Worm (Caenorhabditis elegans) whole organism, young adult: ENCODE results near the gene K05F1.14.

ENCODE experiments used
- D2030.7 ChIP-seq: fragments of 200-800 bp; sonication (Bioruptor generic); IDR thresholded peaks from 2 replicates; pipeline ENCODE4 v1.3.6; 2022; ENCODE audit warnings: missing genetic modification reagents, missing genetic modification characterization, missing compliant biosample characterization
- F22D6.2 ChIP-seq: sonication (generic microtip); optimal IDR thresholded peaks from 2 replicates; lab custom pipeline; 2016; ENCODE audit warnings: mild to moderate bottlenecking, missing genetic modification characterization, missing compliant biosample characterization
- F33H1.4 ChIP-seq: fragments of 200-800 bp; sonication (Bioruptor generic); IDR thresholded peaks from 2 replicates; pipeline ENCODE4 v1.3.6; 2022; ENCODE audit warnings: missing genetic modification reagents, missing genetic modification characterization, missing compliant biosample characterization
- F39B2.1 ChIP-seq: fragments of 200-800 bp; sonication (Bioruptor generic); IDR thresholded peaks from 2 replicates; pipeline ENCODE4 v1.3.6; 2022; ENCODE audit warnings: missing genetic modification reagents, missing genetic modification characterization, missing compliant biosample characterization
- F52B5.7 ChIP-seq: sonication (generic microtip); optimal IDR thresholded peaks from 2 replicates; lab custom pipeline; 2016; ENCODE audit warnings: mild to moderate bottlenecking, missing genetic modification characterization, missing compliant biosample characterization
- Y95B8A.8 ChIP-seq: fragments of 200-800 bp; sonication (Bioruptor generic); IDR thresholded peaks from 2 replicates; pipeline ENCODE4 v1.3.6; 2022; ENCODE audit warnings: missing genetic modification reagents, missing genetic modification characterization, missing compliant biosample characterization
- atf-7 ChIP-seq: sonication (generic microtip); optimal IDR thresholded peaks from 2 replicates; lab custom pipeline; 2017; ENCODE audit warnings: mild to moderate bottlenecking, missing genetic modification characterization, missing compliant biosample characterization
- attf-3 ChIP-seq: fragments of 200-800 bp; sonication (Bioruptor generic); conservative IDR thresholded peaks from 2 replicates; pipeline ENCODE4 v1.3.6; 2022; ENCODE audit warnings: missing genetic modification reagents, missing genetic modification characterization, missing compliant biosample characterization
- attf-5 ChIP-seq: fragments of 200-800 bp; sonication (Bioruptor generic); optimal IDR thresholded peaks from 2 replicates; lab custom pipeline; 2018; ENCODE audit warnings: mild to moderate bottlenecking, missing genetic modification characterization, missing compliant biosample characterization
- attf-6 ChIP-seq: fragments of 200-800 bp; sonication (Bioruptor generic); IDR thresholded peaks from 2 replicates; pipeline ENCODE4 v1.3.6; 2022; ENCODE audit warnings: missing genetic modification reagents, missing genetic modification characterization, missing compliant biosample characterization
- bed-1 ChIP-seq: fragments of 200-800 bp; sonication (Bioruptor generic); IDR thresholded peaks from 2 replicates; pipeline ENCODE4 v1.3.6; 2022; ENCODE audit warnings: missing genetic modification reagents, missing genetic modification characterization, missing compliant biosample characterization
- cebp-1 ChIP-seq, 2 experiments: fragments of 200-800 bp in 1 of 2; sonication (Bioruptor generic) in 1 of 2; sonication (generic microtip) in 1 of 2; IDR thresholded peaks in 1 of 2; optimal IDR thresholded peaks in 1 of 2; 2 replicates each; pipeline versions ENCODE4 v1.3.6 to Lab custom; 2017 to 2022; ENCODE audit warnings: missing compliant biosample characterization in 2 of 2, missing genetic modification characterization in 2 of 2, mild to moderate bottlenecking in 1 of 2, missing genetic modification reagents in 1 of 2, moderate library complexity in 1 of 2
- ceh-100 ChIP-seq: fragments of 200-800 bp; sonication (Bioruptor generic); IDR thresholded peaks from 2 replicates; pipeline ENCODE4 v1.3.6; 2022; ENCODE audit warnings: missing genetic modification reagents, missing genetic modification characterization, missing compliant biosample characterization
- ceh-91 ChIP-seq: fragments of 200-800 bp; sonication (Bioruptor generic); IDR thresholded peaks from 2 replicates; pipeline ENCODE4 v1.3.6; 2022; ENCODE audit warnings: missing genetic modification reagents, missing genetic modification characterization, missing compliant biosample characterization
- die-1 ChIP-seq: sonication (generic microtip); optimal IDR thresholded peaks from 2 replicates; lab custom pipeline; 2016; ENCODE audit warnings: missing genotype, mild to moderate bottlenecking, missing genetic modification characterization, missing compliant biosample characterization
- dox-1 ChIP-seq: fragments of 200-800 bp; sonication (Bioruptor generic); IDR thresholded peaks from 2 replicates; pipeline ENCODE4 v1.3.6; 2022; ENCODE audit warnings: missing genetic modification reagents, missing genetic modification characterization, missing compliant biosample characterization
- efl-1 ChIP-seq: fragments of 150-350 bp; optimal IDR thresholded peaks from 2 replicates; lab custom pipeline; 2014; ENCODE audit warnings: missing biosample characterization, missing genetic modification reagents, missing genetic modification characterization
- ets-4 ChIP-seq: fragments of 200-800 bp; sonication (Bioruptor generic); optimal IDR thresholded peaks from 2 replicates; lab custom pipeline; 2018; ENCODE audit warnings: mild to moderate bottlenecking, missing genetic modification characterization, missing compliant biosample characterization
- fkh-3 ChIP-seq: sonication (generic microtip); optimal IDR thresholded peaks from 2 replicates; lab custom pipeline; 2016; ENCODE audit warnings: mild to moderate bottlenecking, missing genetic modification characterization, missing compliant biosample characterization
- hsf-1 ChIP-seq: fragments of 200-800 bp; sonication (Bioruptor generic); IDR thresholded peaks from 2 replicates; pipeline ENCODE4 v1.3.6; 2022; ENCODE audit warnings: missing genetic modification reagents, missing genetic modification characterization, missing compliant biosample characterization
- let-607 ChIP-seq, 2 experiments: fragments of 200-800 bp in 1 of 2; sonication (Bioruptor generic) in 1 of 2; sonication (generic microtip) in 1 of 2; optimal IDR thresholded peaks; 2 replicates each; lab custom pipeline; 2016 to 2018; ENCODE audit warnings: mild to moderate bottlenecking in 2 of 2, missing compliant biosample characterization in 2 of 2, missing genetic modification characterization in 2 of 2, moderate library complexity in 2 of 2, missing genotype in 1 of 2
- lir-1 ChIP-seq: fragments of 200-800 bp; sonication (Bioruptor generic); conservative IDR thresholded peaks from 2 replicates; pipeline ENCODE4 v1.3.6; 2022; ENCODE audit warnings: missing genetic modification reagents, missing genetic modification characterization, missing compliant biosample characterization
- lsl-1 ChIP-seq: fragments of 200-800 bp; sonication (Bioruptor generic); optimal IDR thresholded peaks from 2 replicates; lab custom pipeline; 2018; ENCODE audit warnings: mild to moderate bottlenecking, missing genetic modification characterization, moderate library complexity, missing compliant biosample characterization
- mcd-1 ChIP-seq: fragments of 200-800 bp; sonication (Bioruptor generic); IDR thresholded peaks from 2 replicates; pipeline ENCODE4 v1.3.6; 2022; ENCODE audit warnings: missing genetic modification reagents, missing genetic modification characterization, missing compliant biosample characterization
- mel-28 ChIP-seq: sonication (generic microtip); optimal IDR thresholded peaks from 2 replicates; lab custom pipeline; 2016; ENCODE audit warnings: borderline replicate concordance, mild to moderate bottlenecking, missing genetic modification characterization, missing compliant biosample characterization
- nfya-1 ChIP-seq: sonication (generic microtip); optimal IDR thresholded peaks from 2 replicates; lab custom pipeline; 2017; ENCODE audit warnings: antibody characterized with exemption, missing compliant biosample characterization, missing genetic modification characterization, borderline replicate concordance; ENCODE audit not compliant: insufficient read depth
- nfya-2 ChIP-seq: fragments of 200-800 bp; sonication (Bioruptor generic); IDR thresholded peaks from 2 replicates; pipeline ENCODE4 v1.3.6; 2022; ENCODE audit warnings: missing genetic modification reagents, missing genetic modification characterization, missing compliant biosample characterization
- nhr-90 ChIP-seq: sonication (generic microtip); optimal IDR thresholded peaks from 2 replicates; lab custom pipeline; 2016; ENCODE audit warnings: missing genotype, mild to moderate bottlenecking, missing genetic modification characterization, missing compliant biosample characterization
- repo-1 ChIP-seq: sonication (generic microtip); optimal IDR thresholded peaks from 2 replicates; lab custom pipeline; 2017; ENCODE audit warnings: mild to moderate bottlenecking, missing genetic modification characterization, missing compliant biosample characterization
- rpc-1 ChIP-seq, 2 experiments: fragments of 150-350 bp in 1 of 2; sonication (generic microtip) in 1 of 2; optimal IDR thresholded peaks; 2 replicates each; lab custom pipeline; 2014 to 2018; ENCODE audit warnings: missing biosample characterization in 1 of 2, missing genetic modification characterization in 1 of 2, missing genetic modification reagents in 1 of 2, missing genotype in 1 of 2
- sea-2 ChIP-seq: fragments of 200-800 bp; sonication (Bioruptor generic); IDR thresholded peaks from 2 replicates; pipeline ENCODE4 v1.3.6; 2022; ENCODE audit warnings: missing genetic modification characterization, missing compliant biosample characterization
- snpc-3.4 ChIP-seq: sonication (generic microtip); optimal IDR thresholded peaks from 2 replicates; lab custom pipeline; 2017; ENCODE audit warnings: missing genetic modification characterization, mild to moderate bottlenecking, missing compliant biosample characterization, antibody characterized with exemption, moderate library complexity, missing genotype, missing genetic modification reagents
- unc-130 ChIP-seq: sonication (generic microtip); optimal IDR thresholded peaks from 2 replicates; lab custom pipeline; 2016; ENCODE audit warnings: missing genetic modification reagents, missing genetic modification characterization, missing compliant biosample characterization
- zfh-2 ChIP-seq: fragments of 200-800 bp; sonication (Bioruptor generic); conservative IDR thresholded peaks from 2 replicates; pipeline ENCODE4 v1.3.6; 2022; ENCODE audit warnings: missing genetic modification reagents, missing genetic modification characterization, missing compliant biosample characterization
- ztf-26 ChIP-seq: sonication (generic microtip); optimal IDR thresholded peaks from 2 replicates; lab custom pipeline; 2017; ENCODE audit warnings: missing genetic modification characterization, missing compliant biosample characterization
- ztf-3 ChIP-seq: fragments of 200-800 bp; sonication (Bioruptor generic); optimal IDR thresholded peaks from 2 replicates; lab custom pipeline; 2018; ENCODE audit warnings: mild to moderate bottlenecking, missing genetic modification characterization, missing compliant biosample characterization
- ztf-6 ChIP-seq: fragments of 200-800 bp; sonication (Bioruptor generic); IDR thresholded peaks from 2 replicates; pipeline ENCODE4 v1.3.6; 2022; ENCODE audit warnings: missing genetic modification reagents, missing genetic modification characterization, missing compliant biosample characterization

The K05F1.14 gene

ce11 chrII:5819655-5820054 lies 27.3 kb upstream of the K05F1.14 start (continued):
- TF ChIP-seq repo-1 (no peak), F22D6.2 (tag; lab: Kevin White, UChicago) (no peak), mel-28 (tag; lab: Kevin White, UChicago) (no peak), fkh-3 (tag; lab: Kevin White, UChicago) (no peak), nfya-1 (tag; lab: Kevin White, UChicago) (no peak), F33H1.4 (GFP tag; lab: Robert Waterston, UW) (peak; percentile 39; the same call in 1 of the 2 replicates), dox-1 (GFP tag; lab: Robert Waterston, UW) (peak; percentile 70), attf-3 (GFP tag; lab: Robert Waterston, UW) (no peak), attf-5 (GFP tag; lab: Kevin White, UChicago) (peak; percentile 31), Y95B8A.8 (0 out of 2 replicates have a peak, but pooled peaks have one; percentile 21), ets-4 (no peak), ztf-26 (tag; lab: Kevin White, UChicago) (no peak), atf-7 (no peak), hsf-1 (no peak), D2030.7 (peak; percentile 51; the same call in 1 of the 2 replicates), unc-130 (GFP tag; lab: Kevin White, UChicago) (peak; percentile 9), snpc-3.4 (tag; lab: Kevin White, UChicago) (no peak), ceh-91 (GFP tag; lab: Robert Waterston, UW) (0 out of 2 replicates have a peak, but pooled peaks have one; percentile 55), cebp-1 (GFP tag; IDR thresholded peaks at IDR 0.05; lab: Robert Waterston, UW) (no peak), cebp-1 (tag; optimal IDR thresholded peaks at IDR 0.05; lab: Kevin White, UChicago) (no peak), mcd-1 (GFP tag; lab: Robert Waterston, UW) (peak; percentile 82)
- TF ChIP-seq, all 124 proteins: peak for 26

- TF ChIP-seq rpc-1 (optimal IDR thresholded peaks at IDR 0.05; lab: Kevin White, UChicago): no peak
- TF ChIP-seq rpc-1 (tag; optimal IDR thresholded peaks at IDR 0.05; lab: Kevin White, UChicago): no peak
- no peak for TF ChIP-seq efl-1 (GFP tag; lab: Kevin White, UChicago)
- TF ChIP-seq sea-2: no peak
- no peak for TF ChIP-seq let-607 (tag; optimal IDR thresholded peaks at IDR 0.05; lab: Kevin White, UChicago)
- no peak for TF ChIP-seq F33H1.4 (GFP tag; lab: Robert Waterston, UW)
- no peak for TF ChIP-seq F52B5.7 (tag; lab: Kevin White, UChicago)
- no peak for TF ChIP-seq bed-1 (GFP tag; lab: Robert Waterston, UW)
- no peak for TF ChIP-seq ceh-100 (GFP tag; lab: Robert Waterston, UW)
- TF ChIP-seq nfya-2: no peak
- no peak for TF ChIP-seq F39B2.1 (GFP tag; lab: Robert Waterston, UW)
- TF ChIP-seq ztf-6: no peak
- TF ChIP-seq attf-6 (GFP tag; lab: Robert Waterston, UW): no peak
- no peak for TF ChIP-seq zfh-2 (GFP tag; lab: Robert Waterston, UW)
- TF ChIP-seq dox-1 (GFP tag; lab: Robert Waterston, UW): no peak
- no peak for TF ChIP-seq lsl-1 (GFP tag; lab: Kevin White, UChicago)
- TF ChIP-seq die-1: no peak
- no peak for TF ChIP-seq ztf-3 (GFP tag; lab: Kevin White, UChicago)
- no peak for TF ChIP-seq nhr-90 (tag; lab: Kevin White, UChicago)
- TF ChIP-seq lir-1 (GFP tag; lab: Robert Waterston, UW): no peak
These were observed 25.9 kb upstream of the K05F1.14 start, which contains the start of gene ZK1248.4 for ce11 chrII:5818298-5818697. Gene ZK1248.4, plus strand, starts transcription at chrII:5818598.
